Fruit fly (Drosophila melanogaster) whole organism, embryonic: ENCODE measurements around the gene Dredd.

Source experiments
- CG10267 ChIP-seq: fragments of 200-800 bp; sonication (Bioruptor generic); optimal IDR thresholded peaks from 2 replicates; lab custom pipeline; 2018; ENCODE audit warnings: missing biosample characterization, mild to moderate bottlenecking, missing genetic modification characterization, moderate library complexity
- CG11085 ChIP-seq: fragments of 200-800 bp; sonication (Bioruptor generic); IDR thresholded peaks from 2 replicates; pipeline ENCODE4 v1.3.6; 2022; ENCODE audit warnings: missing biosample characterization, missing genetic modification characterization
- CG11723 ChIP-seq: fragments of 200-800 bp; sonication (Bioruptor generic); optimal IDR thresholded peaks from 2 replicates; lab custom pipeline; 2017; ENCODE audit warnings: missing biosample characterization, mild to moderate bottlenecking, missing genetic modification characterization
- CG12236 ChIP-seq: fragments of 200-800 bp; sonication (Bioruptor generic); optimal IDR thresholded peaks from 2 replicates; lab custom pipeline; 2016; ENCODE audit warnings: missing biosample characterization, missing genetic modification characterization
- CG13894 ChIP-seq: fragments of 200-800 bp; sonication (Bioruptor generic); optimal IDR thresholded peaks from 3 replicates; lab custom pipeline; 2018; ENCODE audit warnings: missing biosample characterization, mild to moderate bottlenecking, missing genetic modification characterization, moderate library complexity
- CG14441 ChIP-seq: fragments of 200-800 bp; sonication (Bioruptor generic); IDR thresholded peaks from 2 replicates; pipeline ENCODE4 v1.3.6; 2022; ENCODE audit warnings: missing biosample characterization, missing genetic modification characterization
- CG15011 ChIP-seq: fragments of 200-800 bp; sonication (Bioruptor generic); optimal IDR thresholded peaks from 3 replicates; lab custom pipeline; 2018; ENCODE audit warnings: missing biosample characterization, mild to moderate bottlenecking, missing genetic modification characterization
- CG1602 ChIP-seq: fragments of 200-800 bp; sonication (Bioruptor generic); optimal IDR thresholded peaks from 3 replicates; lab custom pipeline; 2016; ENCODE audit warnings: missing biosample characterization, missing genetic modification characterization
- CG16815 ChIP-seq: fragments of 200-800 bp; sonication (Bioruptor generic); optimal IDR thresholded peaks from 3 replicates; lab custom pipeline; 2017; ENCODE audit warnings: missing biosample characterization, mild to moderate bottlenecking, missing genetic modification characterization
- CG2116 ChIP-seq: fragments of 200-800 bp; sonication (Bioruptor generic); optimal IDR thresholded peaks from 3 replicates; lab custom pipeline; 2018; ENCODE audit warnings: missing biosample characterization, mild to moderate bottlenecking, missing genetic modification characterization
- CG31441 ChIP-seq: fragments of 200-800 bp; sonication (Bioruptor generic); IDR thresholded peaks from 2 replicates; pipeline ENCODE4 v1.3.6; 2022; ENCODE audit warnings: missing biosample characterization, missing genetic modification characterization
- CG3407 ChIP-seq: fragments of 200-800 bp; sonication (Bioruptor generic); optimal IDR thresholded peaks from 2 replicates; lab custom pipeline; 2018; ENCODE audit warnings: missing biosample characterization, mild to moderate bottlenecking, missing genetic modification characterization
- CG3995 ChIP-seq: fragments of 200-800 bp; sonication (Bioruptor generic); optimal IDR thresholded peaks from 3 replicates; lab custom pipeline; 2016; ENCODE audit warnings: missing biosample characterization, missing genetic modification characterization
- CG4282 ChIP-seq: fragments of 200-800 bp; sonication (Bioruptor generic); optimal IDR thresholded peaks from 2 replicates; lab custom pipeline; 2016; ENCODE audit warnings: missing biosample characterization, missing genetic modification characterization
- CG6765 ChIP-seq: fragments of 200-800 bp; sonication (Bioruptor generic); optimal IDR thresholded peaks from 3 replicates; lab custom pipeline; 2017; ENCODE audit warnings: missing biosample characterization, mild to moderate bottlenecking, missing genetic modification characterization
- CG7786 ChIP-seq: fragments of 200-800 bp; sonication (Bioruptor generic); optimal IDR thresholded peaks from 2 replicates; lab custom pipeline; 2016; ENCODE audit warnings: missing biosample characterization, missing genetic modification characterization
- CG8281 ChIP-seq: fragments of 200-800 bp; sonication (Bioruptor generic); optimal IDR thresholded peaks from 2 replicates; lab custom pipeline; 2018; ENCODE audit warnings: missing biosample characterization, mild to moderate bottlenecking, missing genetic modification characterization, moderate library complexity
- CG9437 ChIP-seq: fragments of 200-800 bp; sonication (Bioruptor generic); optimal IDR thresholded peaks from 2 replicates; lab custom pipeline; 2018; ENCODE audit warnings: missing biosample characterization, mild to moderate bottlenecking, missing genetic modification characterization
- CrebB ChIP-seq: fragments of 200-800 bp; sonication (Bioruptor generic); optimal IDR thresholded peaks from 3 replicates; lab custom pipeline; 2018; ENCODE audit warnings: missing biosample characterization, mild to moderate bottlenecking, missing genetic modification characterization
- Deaf1 ChIP-seq: fragments of 200-800 bp; optimal IDR thresholded peaks from 3 replicates; lab custom pipeline; 2019; ENCODE audit warnings: missing biosample characterization, mild to moderate bottlenecking, missing genetic modification characterization, moderate library complexity
- Dip3 ChIP-seq: fragments of 200-800 bp; sonication (Bioruptor generic); optimal IDR thresholded peaks from 3 replicates; lab custom pipeline; 2016; ENCODE audit warnings: missing biosample characterization, missing genetic modification characterization
- HLH3B ChIP-seq: fragments of 200-800 bp; sonication (Bioruptor generic); IDR thresholded peaks from 2 replicates; pipeline ENCODE4 v1.3.6; 2022; ENCODE audit warnings: missing biosample characterization, missing genetic modification characterization
- HLH54F ChIP-seq: fragments of 200-800 bp; sonication (Bioruptor generic); optimal IDR thresholded peaks from 3 replicates; lab custom pipeline; 2016; ENCODE audit warnings: missing biosample characterization, missing genetic modification characterization
- Hmr ChIP-seq: fragments of 200-800 bp; sonication (Bioruptor generic); optimal IDR thresholded peaks from 3 replicates; lab custom pipeline; 2017; ENCODE audit warnings: mild to moderate bottlenecking, missing biosample characterization, missing genetic modification reagents, missing genetic modification characterization
- Hmx ChIP-seq: fragments of 200-800 bp; sonication (Bioruptor generic); optimal IDR thresholded peaks from 2 replicates; lab custom pipeline; 2016; ENCODE audit warnings: missing biosample characterization, missing genetic modification characterization
- Jarid2 ChIP-seq: fragments of 200-800 bp; sonication (Bioruptor generic); optimal IDR thresholded peaks from 3 replicates; lab custom pipeline; 2017; ENCODE audit warnings: mild to moderate bottlenecking, missing biosample characterization, missing genetic modification reagents, missing genetic modification characterization
- Ravus ChIP-seq: fragments of 200-800 bp; sonication (Bioruptor generic); IDR thresholded peaks from 2 replicates; pipeline ENCODE4 v1.3.6; 2022; ENCODE audit warnings: missing biosample characterization, missing genetic modification characterization
- Sox100B ChIP-seq: fragments of 200-800 bp; sonication (Bioruptor generic); optimal IDR thresholded peaks from 3 replicates; lab custom pipeline; 2018; ENCODE audit warnings: missing biosample characterization, mild to moderate bottlenecking, missing genetic modification characterization
- Sry-β ChIP-seq: fragments of 200-800 bp; sonication (Bioruptor generic); optimal IDR thresholded peaks from 2 replicates; lab custom pipeline; 2018; ENCODE audit warnings: missing biosample characterization, mild to moderate bottlenecking, missing genetic modification characterization, moderate library complexity
- Trl ChIP-seq, 3 experiments: fragments of >200 bp in 2 of 3; fragments of 200-800 bp in 1 of 3; sonication (Bioruptor generic) in 1 of 3; optimal IDR thresholded peaks; 2 replicates in 1 of 3; 3 replicates in 2 of 3; lab custom pipeline; 2016 to 2017; ENCODE audit warnings: missing biosample characterization in 1 of 3, missing genetic modification characterization in 1 of 3
- ab ChIP-seq: fragments of 200-800 bp; sonication (Bioruptor generic); optimal IDR thresholded peaks from 2 replicates; lab custom pipeline; 2016; ENCODE audit warnings: missing biosample characterization, missing genetic modification characterization
- amos ChIP-seq: fragments of 200-800 bp; sonication (Bioruptor generic); IDR thresholded peaks from 2 replicates; pipeline ENCODE4 v1.3.6; 2022; ENCODE audit warnings: missing biosample characterization, missing genetic modification characterization; ENCODE audit not compliant: partially characterized antibody
- bbx ChIP-seq: fragments of 200-800 bp; sonication (Bioruptor generic); IDR thresholded peaks from 2 replicates; pipeline ENCODE4 v1.3.6; 2022; ENCODE audit warnings: missing biosample characterization, missing genetic modification characterization; ENCODE audit not compliant: partially characterized antibody
- cato ChIP-seq: fragments of 200-800 bp; sonication (Bioruptor generic); optimal IDR thresholded peaks from 2 replicates; lab custom pipeline; 2016; ENCODE audit warnings: missing biosample characterization, missing genetic modification characterization, borderline replicate concordance
- chn ChIP-seq: fragments of 200-800 bp; sonication (Bioruptor generic); optimal IDR thresholded peaks from 2 replicates; lab custom pipeline; 2016; ENCODE audit warnings: missing biosample characterization, missing genetic modification characterization
- cwo ChIP-seq: fragments of 200-800 bp; sonication (Bioruptor generic); optimal IDR thresholded peaks from 3 replicates; lab custom pipeline; 2017; ENCODE audit warnings: missing biosample characterization, missing genetic modification characterization, mild to moderate bottlenecking, moderate library complexity, missing genetic modification reagents
- dimm ChIP-seq: fragments of 200-800 bp; sonication (Bioruptor generic); IDR thresholded peaks from 2 replicates; pipeline ENCODE4 v1.3.6; 2022; ENCODE audit warnings: missing biosample characterization, missing genetic modification characterization
- emc ChIP-seq: fragments of 200-800 bp; sonication (Bioruptor generic); optimal IDR thresholded peaks from 2 replicates; lab custom pipeline; 2016; ENCODE audit warnings: missing biosample characterization, missing genetic modification characterization
- fd102C ChIP-seq: fragments of 200-800 bp; sonication (Bioruptor generic); optimal IDR thresholded peaks from 2 replicates; lab custom pipeline; 2018; ENCODE audit warnings: missing biosample characterization, mild to moderate bottlenecking, missing genetic modification characterization, moderate library complexity
- gce ChIP-seq: fragments of 200-800 bp; sonication (Bioruptor generic); IDR thresholded peaks from 3 replicates; pipeline ENCODE4 v1.3.6; 2022; ENCODE audit warnings: missing biosample characterization, missing genetic modification characterization
- gt ChIP-seq: fragments of 200-800 bp; sonication (Bioruptor generic); IDR thresholded peaks from 2 replicates; pipeline ENCODE4 v1.3.6; 2022; ENCODE audit warnings: missing biosample characterization, missing genetic modification characterization
- jing ChIP-seq: fragments of 200-800 bp; sonication (Bioruptor generic); optimal IDR thresholded peaks from 2 replicates; lab custom pipeline; 2018; ENCODE audit warnings: missing biosample characterization, mild to moderate bottlenecking, missing genetic modification characterization
- kay ChIP-seq: fragments of 200-800 bp; sonication (Bioruptor generic); optimal IDR thresholded peaks from 2 replicates; lab custom pipeline; 2016; ENCODE audit warnings: missing biosample characterization, missing genetic modification characterization
- lmd ChIP-seq: fragments of 200-800 bp; sonication (Bioruptor generic); IDR thresholded peaks from 2 replicates; pipeline ENCODE4 v1.3.6; 2022; ENCODE audit warnings: missing biosample characterization, missing genetic modification characterization
- nerfin-1 ChIP-seq: fragments of 200-800 bp; sonication (Bioruptor generic); optimal IDR thresholded peaks from 3 replicates; lab custom pipeline; 2019; ENCODE audit warnings: missing biosample characterization, mild to moderate bottlenecking, missing genetic modification characterization, moderate library complexity
- p53 ChIP-seq: fragments of 200-800 bp; sonication (Bioruptor generic); optimal IDR thresholded peaks from 2 replicates; lab custom pipeline; 2016; ENCODE audit warnings: missing biosample characterization, missing genetic modification characterization
- stc ChIP-seq: fragments of 200-800 bp; sonication (Bioruptor generic); IDR thresholded peaks from 2 replicates; pipeline ENCODE4 v1.3.6; 2022; ENCODE audit warnings: missing biosample characterization, missing genetic modification characterization
- sug ChIP-seq: fragments of 200-800 bp; optimal IDR thresholded peaks from 2 replicates; lab custom pipeline; 2019; ENCODE audit warnings: missing biosample characterization, mild to moderate bottlenecking, missing genetic modification characterization, moderate library complexity
- toy ChIP-seq: fragments of 200-800 bp; sonication (Bioruptor generic); IDR thresholded peaks from 2 replicates; pipeline ENCODE4 v1.3.6; 2022; ENCODE audit warnings: missing biosample characterization, missing genetic modification characterization
- ttk ChIP-seq: fragments of 200-800 bp; sonication (Bioruptor generic); IDR thresholded peaks from 2 replicates; pipeline ENCODE4 v2.1.2; 2022; ENCODE audit warnings: missing biosample characterization, missing genetic modification characterization
- unpg ChIP-seq: fragments of 200-800 bp; sonication (Bioruptor generic); optimal IDR thresholded peaks from 3 replicates; lab custom pipeline; 2018; ENCODE audit warnings: missing biosample characterization, mild to moderate bottlenecking, missing genetic modification characterization, moderate library complexity

The Dredd gene

dm6 chrX:654949-655348, 19.6 kb upstream of the Dredd start (continued):
- TF ChIP-seq gce (GFP tag; lab: Robert Waterston, UW) (peak; percentile 97), bbx (GFP tag; lab: Robert Waterston, UW) (no peak; the same call in 1 of the 2 replicates), CG12236 (GFP tag; lab: Kevin White, UChicago) (peak; percentile 85), nerfin-1 (peak; percentile 94), HLH54F (peak; percentile 95), CG8281 (tag; lab: Kevin White, UChicago) (peak; percentile 79), Ravus (GFP tag; lab: Robert Waterston, UW) (peak; percentile 90), ttk (GFP tag; lab: Robert Waterston, UW) (peak; percentile 96), jing (GFP tag; lab: Kevin White, UChicago) (peak; percentile 92), CG3407 (GFP tag; lab: Kevin White, UChicago) (peak; percentile 93), toy (GFP tag; lab: Robert Waterston, UW) (peak; percentile 90), CG13894 (tag; lab: Kevin White, UChicago) (peak; percentile 93), CG9437 (GFP tag; lab: Kevin White, UChicago) (peak; percentile 85), CG15011 (GFP tag; lab: Kevin White, UChicago) (no peak), emc (peak; percentile 87), amos (no peak), CG2116 (GFP tag; lab: Kevin White, UChicago) (peak; percentile 79), Deaf1 (peak; percentile 66), cwo (GFP tag; lab: Kevin White, UChicago) (peak; percentile 89), stc (peak; percentile 95), chn (GFP tag; lab: Kevin White, UChicago) (peak; percentile 95), kay (GFP tag; lab: Kevin White, UChicago) (peak; percentile 75), fd102C (peak; percentile 45), Sox100B (no peak), dimm (GFP tag; lab: Robert Waterston, UW) (peak; percentile 88), CG16815 (GFP tag; lab: Kevin White, UChicago) (peak; percentile 90), ab (GFP tag; lab: Kevin White, UChicago) (peak; percentile 93), cato (peak; percentile 90), CG11085 (GFP tag; lab: Robert Waterston, UW) (peak; percentile 88), CG6765 (GFP tag; lab: Kevin White, UChicago) (peak; percentile 86), unpg (GFP tag; lab: Kevin White, UChicago) (peak; percentile 96), lmd (peak; percentile 96), HLH3B (GFP tag; lab: Robert Waterston, UW) (peak; percentile 96), CG11723 (GFP tag; lab: Kevin White, UChicago) (peak; percentile 96), Trl (optimal IDR thresholded peaks at IDR 0.05; lab: Kevin White, UChicago) (peak; percentile 51 to 83), Trl (GFP tag; optimal IDR thresholded peaks at IDR 0.05; lab: Kevin White, UChicago) (peak; percentile 96), CG1602 (peak; percentile 87), Jarid2 (no peak), sug (tag; lab: Kevin White, UChicago) (peak; percentile 89), CG7786 (GFP tag; lab: Kevin White, UChicago) (peak; percentile 96), p53 (peak; percentile 81), CrebB (tag; lab: Kevin White, UChicago) (peak; percentile 94), Dip3 (peak; percentile 92), Hmr (GFP tag; lab: Kevin White, UChicago) (peak; percentile 96), CG10267 (tag; lab: Kevin White, UChicago) (peak; percentile 82), CG3995 (peak; percentile 79), Hmx (GFP tag; lab: Kevin White, UChicago) (peak; percentile 54), gt (GFP tag; lab: Robert Waterston, UW) (peak; percentile 86), CG14441 (peak; percentile 97), CG4282 (GFP tag; lab: Kevin White, UChicago) (peak; percentile 85), CG31441 (GFP tag; lab: Robert Waterston, UW) (peak; percentile 93), Sry-β (no peak)
